Fruit fly (Drosophila melanogaster) whole organism, embryonic: ENCODE data around the gene vers.
A peak's percentile ranks its signal among the peaks of the same experiment; 100 is the strongest.

Experiments used
- Abd-B ChIP-seq: fragments of 200-800 bp; sonication (Bioruptor generic); optimal IDR thresholded peaks from 2 replicates; lab custom pipeline; 2018; ENCODE audit warnings: missing biosample characterization, mild to moderate bottlenecking, missing genetic modification characterization, moderate library complexity
- Adf1 ChIP-seq: fragments of 200-800 bp; sonication (Bioruptor generic); IDR thresholded peaks from 2 replicates; pipeline ENCODE4 v1.3.6; 2022; ENCODE audit warnings: missing biosample characterization, missing genetic modification characterization
- Aef1 ChIP-seq: fragments of 200-800 bp; sonication (Bioruptor generic); IDR thresholded peaks from 3 replicates; pipeline ENCODE4 v1.3.6; 2022; ENCODE audit warnings: missing biosample characterization, missing genetic modification characterization
- Atf6 ChIP-seq: fragments of 200-800 bp; sonication (Bioruptor generic); IDR thresholded peaks from 2 replicates; pipeline ENCODE4 v1.3.6; 2022; ENCODE audit warnings: missing biosample characterization, missing genetic modification characterization
- BEAF-32 ChIP-seq: fragments of 200-800 bp; sonication (Bioruptor generic); optimal IDR thresholded peaks from 3 replicates; lab custom pipeline; 2017; ENCODE audit warnings: missing biosample characterization, missing genetic modification characterization, mild to moderate bottlenecking, moderate library complexity, missing genetic modification reagents
- CG10321 ChIP-seq: fragments of 200-800 bp; sonication (Bioruptor generic); IDR thresholded peaks from 2 replicates; pipeline ENCODE4 v1.3.6; 2022; ENCODE audit warnings: missing biosample characterization, missing genetic modification characterization
- CG13424 ChIP-seq: fragments of 200-800 bp; sonication (Bioruptor generic); optimal IDR thresholded peaks from 2 replicates; lab custom pipeline; 2019; ENCODE audit warnings: missing biosample characterization, mild to moderate bottlenecking, missing genetic modification characterization, moderate library complexity
- CG14710 ChIP-seq: fragments of 200-800 bp; sonication (Bioruptor generic); optimal IDR thresholded peaks from 3 replicates; lab custom pipeline; 2019; ENCODE audit warnings: missing biosample characterization, mild to moderate bottlenecking, missing genetic modification characterization, moderate library complexity
- CG15514 ChIP-seq: fragments of 200-800 bp; sonication (Bioruptor generic); optimal IDR thresholded peaks from 3 replicates; lab custom pipeline; 2017; ENCODE audit warnings: missing biosample characterization, missing genetic modification characterization, mild to moderate bottlenecking, moderate library complexity, missing genetic modification reagents
- CG15601 ChIP-seq: fragments of 200-800 bp; sonication (Bioruptor generic); optimal IDR thresholded peaks from 3 replicates; lab custom pipeline; 2019; ENCODE audit warnings: missing biosample characterization, mild to moderate bottlenecking, missing genetic modification characterization, moderate library complexity
- CG17829 ChIP-seq: fragments of 200-800 bp; optimal IDR thresholded peaks from 2 replicates; lab custom pipeline; 2019; ENCODE audit warnings: missing biosample characterization, mild to moderate bottlenecking, missing genetic modification characterization, moderate library complexity
- CG17912 ChIP-seq: fragments of 200-800 bp; sonication (Bioruptor generic); optimal IDR thresholded peaks from 2 replicates; lab custom pipeline; 2018; ENCODE audit warnings: missing biosample characterization, mild to moderate bottlenecking, missing genetic modification characterization
- CG2199 ChIP-seq: fragments of 200-800 bp; sonication (Bioruptor generic); IDR thresholded peaks from 3 replicates; pipeline ENCODE4 v1.3.6; 2022; ENCODE audit warnings: missing biosample characterization, missing genetic modification characterization
- CG2678 ChIP-seq: fragments of 200-800 bp; sonication (Bioruptor generic); optimal IDR thresholded peaks from 3 replicates; lab custom pipeline; 2019; ENCODE audit warnings: missing biosample characterization, mild to moderate bottlenecking, missing genetic modification characterization, moderate library complexity
- CG30403 ChIP-seq: fragments of 200-800 bp; sonication (Bioruptor generic); optimal IDR thresholded peaks from 3 replicates; lab custom pipeline; 2016; ENCODE audit warnings: missing biosample characterization, missing genetic modification characterization
- CG43689 ChIP-seq: fragments of 200-800 bp; sonication (Bioruptor generic); IDR thresholded peaks from 2 replicates; pipeline ENCODE4 v1.3.6; 2022; ENCODE audit warnings: missing biosample characterization, missing genetic modification characterization
- CG5953 ChIP-seq: fragments of 200-800 bp; sonication (Bioruptor generic); IDR thresholded peaks from 2 replicates; pipeline ENCODE4 v1.3.6; 2022; ENCODE audit warnings: missing biosample characterization, missing genetic modification characterization
- CG6791 ChIP-seq: fragments of 200-800 bp; sonication (Bioruptor generic); IDR thresholded peaks from 3 replicates; pipeline ENCODE4 v1.3.6; 2022; ENCODE audit warnings: missing biosample characterization, missing genetic modification characterization; ENCODE audit not compliant: partially characterized antibody
- Mad ChIP-seq: fragments of 200-800 bp; sonication (Bioruptor generic); optimal IDR thresholded peaks from 2 replicates; lab custom pipeline; 2016; ENCODE audit warnings: missing biosample characterization, missing genetic modification characterization
- Med ChIP-seq: fragments of 200-800 bp; sonication (Bioruptor generic); peaks from one replicate; lab custom pipeline; 2016; ENCODE audit warnings: missing biosample characterization, missing genetic modification characterization, mild to moderate bottlenecking, inconsistent platforms, moderate library complexity
- Myb ChIP-seq: fragments of 200-800 bp; sonication (Bioruptor generic); optimal IDR thresholded peaks from 2 replicates; lab custom pipeline; 2016; ENCODE audit warnings: missing biosample characterization, missing genetic modification characterization
- Sox102F ChIP-seq: fragments of 200-800 bp; sonication (Bioruptor generic); optimal IDR thresholded peaks from 2 replicates; lab custom pipeline; 2018; ENCODE audit warnings: missing biosample characterization, mild to moderate bottlenecking, missing genetic modification characterization, moderate library complexity
- Spps ChIP-seq: fragments of 200-800 bp; sonication (Bioruptor generic); optimal IDR thresholded peaks from 2 replicates; lab custom pipeline; 2018; ENCODE audit warnings: missing biosample characterization, mild to moderate bottlenecking, missing genetic modification characterization
- Xrp1 ChIP-seq: fragments of 200-800 bp; sonication (Bioruptor generic); IDR thresholded peaks from 2 replicates; pipeline ENCODE4 v1.3.6; 2022; ENCODE audit warnings: missing biosample characterization, missing genetic modification characterization
- al ChIP-seq: fragments of 200-800 bp; sonication (Bioruptor generic); IDR thresholded peaks from 2 replicates; pipeline ENCODE4 v1.3.6; 2022; ENCODE audit warnings: missing biosample characterization, missing genetic modification characterization
- amos ChIP-seq: fragments of 200-800 bp; sonication (Bioruptor generic); IDR thresholded peaks from 2 replicates; pipeline ENCODE4 v1.3.6; 2022; ENCODE audit warnings: missing biosample characterization, missing genetic modification characterization; ENCODE audit not compliant: partially characterized antibody
- ap ChIP-seq: fragments of 200-800 bp; sonication (Bioruptor generic); IDR thresholded peaks from 2 replicates; pipeline ENCODE4 v1.3.6; 2022; ENCODE audit warnings: missing biosample characterization, missing genetic modification characterization
- ase ChIP-seq: fragments of 200-800 bp; sonication (Bioruptor generic); IDR thresholded peaks from 3 replicates; pipeline ENCODE4 v1.3.6; 2022; ENCODE audit warnings: missing biosample characterization, missing genetic modification characterization
- ato ChIP-seq: fragments of 200-800 bp; sonication (Bioruptor generic); IDR thresholded peaks from 2 replicates; pipeline ENCODE4 v1.3.6; 2022; ENCODE audit warnings: missing biosample characterization, missing genetic modification characterization; ENCODE audit not compliant: partially characterized antibody
- br ChIP-seq: fragments of >200 bp; optimal IDR thresholded peaks from 2 replicates; lab custom pipeline; 2017
- btn ChIP-seq: fragments of 200-800 bp; sonication (Bioruptor generic); optimal IDR thresholded peaks from 2 replicates; lab custom pipeline; 2016; ENCODE audit warnings: missing biosample characterization, missing genetic modification characterization
- chinmo ChIP-seq: fragments of 200-800 bp; sonication (Bioruptor generic); IDR thresholded peaks from 4 replicates; pipeline ENCODE4 v1.3.6; 2022; ENCODE audit warnings: missing biosample characterization, missing genetic modification characterization; ENCODE audit not compliant: partially characterized antibody
- corto ChIP-seq: fragments of 200-800 bp; sonication (Bioruptor generic); optimal IDR thresholded peaks from 2 replicates; lab custom pipeline; 2016; ENCODE audit warnings: missing biosample characterization, mild to moderate bottlenecking, missing genetic modification characterization, moderate library complexity
- croc ChIP-seq: fragments of 200-800 bp; sonication (Bioruptor generic); conservative IDR thresholded peaks from 3 replicates; pipeline ENCODE4 v1.3.6; 2022; ENCODE audit warnings: missing biosample characterization, missing genetic modification characterization
- crp ChIP-seq, 2 experiments: fragments of 200-800 bp; sonication (Bioruptor generic); optimal IDR thresholded peaks; 2 replicates in 1 of 2; 3 replicates in 1 of 2; lab custom pipeline; 2017; ENCODE audit warnings: missing biosample characterization in 2 of 2, missing genetic modification characterization in 2 of 2, mild to moderate bottlenecking in 1 of 2, moderate library complexity in 1 of 2
- dimm ChIP-seq: fragments of 200-800 bp; sonication (Bioruptor generic); IDR thresholded peaks from 2 replicates; pipeline ENCODE4 v1.3.6; 2022; ENCODE audit warnings: missing biosample characterization, missing genetic modification characterization
- dpn ChIP-seq, 2 experiments: fragments of 200-800 bp; sonication (Bioruptor generic); optimal IDR thresholded peaks; 3 replicates each; lab custom pipeline; 2016; ENCODE audit warnings: missing biosample characterization in 2 of 2, missing genetic modification characterization in 2 of 2
- dysf ChIP-seq: fragments of 200-800 bp; sonication (Bioruptor generic); IDR thresholded peaks from 3 replicates; pipeline ENCODE4 v1.3.6; 2022; ENCODE audit warnings: missing biosample characterization, missing genetic modification characterization
- esg ChIP-seq: fragments of 200-800 bp; sonication (Bioruptor generic); conservative IDR thresholded peaks from 2 replicates; pipeline ENCODE4 v1.3.6; 2022; ENCODE audit warnings: missing biosample characterization, missing genetic modification characterization
- gsb ChIP-seq: fragments of 200-800 bp; sonication (Bioruptor generic); IDR thresholded peaks from 2 replicates; pipeline ENCODE4 v1.3.6; 2022; ENCODE audit warnings: missing biosample characterization, missing genetic modification characterization
- kay ChIP-seq: fragments of 200-800 bp; sonication (Bioruptor generic); optimal IDR thresholded peaks from 2 replicates; lab custom pipeline; 2016; ENCODE audit warnings: missing biosample characterization, missing genetic modification characterization
- odd ChIP-seq: fragments of 200-800 bp; sonication (Bioruptor generic); optimal IDR thresholded peaks from 2 replicates; lab custom pipeline; 2017; ENCODE audit warnings: missing biosample characterization, mild to moderate bottlenecking, missing genetic modification characterization
- pan ChIP-seq, 4 experiments: fragments of >200 bp in 3 of 4; fragments of 200-800 bp in 1 of 4; sonication (Bioruptor generic) in 1 of 4; optimal IDR thresholded peaks in 3 of 4; IDR thresholded peaks in 1 of 4; 2 replicates each; pipeline versions ENCODE4 v1.3.6 to Lab custom; 2017 to 2022; ENCODE audit warnings: missing biosample characterization in 2 of 4, missing genetic modification characterization in 2 of 4, mixed read lengths in 1 of 4
- prd ChIP-seq, 3 experiments: fragments of >200 bp in 2 of 3; fragments of 200-800 bp in 1 of 3; sonication (Bioruptor generic) in 1 of 3; optimal IDR thresholded peaks in 2 of 3; IDR thresholded peaks in 1 of 3; 2 replicates in 2 of 3; 3 replicates in 1 of 3; pipeline versions ENCODE4 v1.3.6 to Lab custom; 2017 to 2022; ENCODE audit warnings: missing biosample characterization in 1 of 3, missing genetic modification characterization in 1 of 3
- tin ChIP-seq: fragments of 200-800 bp; sonication (Bioruptor generic); optimal IDR thresholded peaks from 3 replicates; lab custom pipeline; 2016; ENCODE audit warnings: missing biosample characterization, missing genetic modification characterization
- tio ChIP-seq: fragments of 200-800 bp; sonication (Bioruptor generic); optimal IDR thresholded peaks from 2 replicates; lab custom pipeline; 2017; ENCODE audit warnings: missing biosample characterization, missing genetic modification characterization, inconsistent platforms
- ttk ChIP-seq: fragments of 200-800 bp; sonication (Bioruptor generic); IDR thresholded peaks from 2 replicates; pipeline ENCODE4 v2.1.2; 2022; ENCODE audit warnings: missing biosample characterization, missing genetic modification characterization
- vnd ChIP-seq: fragments of 200-800 bp; sonication (Bioruptor generic); IDR thresholded peaks from 3 replicates; pipeline ENCODE4 v1.3.6; 2022; ENCODE audit warnings: missing biosample characterization, missing genetic modification characterization; ENCODE audit not compliant: partially characterized antibody
- zen ChIP-seq: fragments of 200-800 bp; sonication (Bioruptor generic); optimal IDR thresholded peaks from 3 replicates; lab custom pipeline; 2018; ENCODE audit warnings: missing biosample characterization, mild to moderate bottlenecking, missing genetic modification characterization, moderate library complexity

vers gene

DNA sequence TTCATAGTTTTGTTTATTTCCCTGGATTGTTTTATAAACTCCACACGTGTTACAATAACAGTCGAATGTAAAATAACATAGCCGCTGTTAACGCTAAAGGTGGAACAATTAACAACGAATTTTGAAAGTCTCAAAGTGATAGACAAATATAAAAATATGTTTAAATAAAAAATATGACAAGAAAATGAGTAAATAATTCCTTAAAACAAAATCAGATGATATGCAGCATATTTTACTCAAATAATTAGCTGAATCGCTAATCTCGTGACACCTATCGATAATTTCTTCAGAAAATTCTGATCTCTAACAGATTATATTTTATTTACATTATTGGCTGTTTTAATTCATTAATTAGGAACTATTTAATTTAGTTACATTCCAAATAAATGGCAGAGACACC is 20.7 kb downstream of the vers start, which contains the start of the genes CG5645 and Atg12 (continued):
- peak; percentile 80 for TF ChIP-seq BEAF-32 (GFP tag; lab: Kevin White, UChicago)
- TF ChIP-seq odd (GFP tag; lab: Kevin White, UChicago) = no peak
- TF ChIP-seq tio (GFP tag; lab: Kevin White, UChicago) = peak; percentile 8
- TF ChIP-seq CG15514 (GFP tag; lab: Kevin White, UChicago) = peak; percentile 73
- 0 out of 2 replicates have a peak, but pooled peaks have one; percentile 10 for TF ChIP-seq ttk (GFP tag; lab: Robert Waterston, UW)
- TF ChIP-seq Adf1 (GFP tag; lab: Robert Waterston, UW) = no peak
- no peak for TF ChIP-seq croc (GFP tag; lab: Robert Waterston, UW)
- TF ChIP-seq gsb (GFP tag; lab: Robert Waterston, UW) = no peak
- TF ChIP-seq Abd-B (GFP tag; lab: Kevin White, UChicago) = peak; percentile 70
- peak in 1 of 2 experiments; percentile 2 for TF ChIP-seq crp (GFP tag; optimal IDR thresholded peaks at IDR 0.05; lab: Kevin White, UChicago)
- TF ChIP-seq pan (optimal IDR thresholded peaks at IDR 0.05; lab: Kevin White, UChicago) = no peak
- peak in 1 of 2 experiments; percentile 69 for TF ChIP-seq pan (GFP tag; optimal IDR thresholded peaks at IDR 0.05 in 1 of 2, IDR thresholded peaks at IDR 0.05 in 1 of 2)
- no peak for TF ChIP-seq CG17912 (GFP tag; lab: Kevin White, UChicago)
- peak; percentile 69 for TF ChIP-seq Xrp1 (GFP tag; lab: Robert Waterston, UW)
- TF ChIP-seq al (GFP tag; lab: Robert Waterston, UW) = peak; percentile 63
- TF ChIP-seq corto (GFP tag; lab: Kevin White, UChicago) = peak; percentile 54
- TF ChIP-seq Myb (GFP tag; lab: Kevin White, UChicago) = peak; percentile 9
- TF ChIP-seq amos = peak; percentile 78
- TF ChIP-seq CG30403 (GFP tag; lab: Kevin White, UChicago) = peak; percentile 77
- TF ChIP-seq dpn (GFP tag; optimal IDR thresholded peaks at IDR 0.05; lab: Kevin White, UChicago) = peak; percentile 3 to 65
- peak; percentile 16 for TF ChIP-seq CG15601
- TF ChIP-seq dimm (GFP tag; lab: Robert Waterston, UW) = no peak
- TF ChIP-seq CG2678 (tag; lab: Kevin White, UChicago) = peak; percentile 46
- 0 out of 2 replicates have a peak, but pooled peaks have one; percentile 19 for TF ChIP-seq esg (GFP tag; lab: Robert Waterston, UW)
- TF ChIP-seq CG43689 (GFP tag; lab: Robert Waterston, UW) = no peak
- TF ChIP-seq Aef1 (GFP tag; lab: Robert Waterston, UW) = no peak
- TF ChIP-seq Sox102F = peak; percentile 63
- TF ChIP-seq vnd (GFP tag; lab: Robert Waterston, UW) = peak; percentile 74
- TF ChIP-seq zen (tag; lab: Kevin White, UChicago) = peak; percentile 26
- peak; percentile 86 for TF ChIP-seq CG14710 (tag; lab: Kevin White, UChicago)
- peak; percentile 65 for TF ChIP-seq kay (GFP tag; lab: Kevin White, UChicago)
- no peak for TF ChIP-seq CG2199 (GFP tag; lab: Robert Waterston, UW)
- no peak for TF ChIP-seq Med (GFP tag; lab: Kevin White, UChicago)
- peak; percentile 40; the same call in 1 of the 3 replicates for TF ChIP-seq CG6791 (GFP tag; lab: Robert Waterston, UW)
- TF ChIP-seq ase (GFP tag; lab: Robert Waterston, UW) = peak; percentile 47; the same call in 2 of the 3 replicates
- peak; percentile 85 for TF ChIP-seq CG17829
- TF ChIP-seq dysf (GFP tag; lab: Robert Waterston, UW) = peak; percentile 34; the same call in 1 of the 3 replicates
- TF ChIP-seq br (lab: Kevin White, UChicago) = no peak
- no peak for TF ChIP-seq Mad (GFP tag; lab: Kevin White, UChicago)
- TF ChIP-seq prd (optimal IDR thresholded peaks at IDR 0.05; lab: Kevin White, UChicago) = no peak
- peak; percentile 69; the same call in 2 of the 3 replicates for TF ChIP-seq prd (GFP tag; IDR thresholded peaks at IDR 0.05; lab: Robert Waterston, UW)
- no peak for TF ChIP-seq btn
- peak; percentile 17; the same call in 1 of the 2 replicates for TF ChIP-seq ato (GFP tag; lab: Robert Waterston, UW)
- no peak for TF ChIP-seq chinmo (GFP tag; lab: Robert Waterston, UW)
- no peak for TF ChIP-seq CG5953 (GFP tag; lab: Robert Waterston, UW)
- no peak for TF ChIP-seq ap (GFP tag; lab: Robert Waterston, UW)
- peak; percentile 61; the same call in 1 of the 2 replicates for TF ChIP-seq Atf6 (GFP tag; lab: Robert Waterston, UW)
- TF ChIP-seq CG10321 = no peak
- peak; percentile 79 for TF ChIP-seq tin
- TF ChIP-seq CG13424 (tag; lab: Kevin White, UChicago) = peak; percentile 74
- TF ChIP-seq Spps (tag; lab: Kevin White, UChicago) = no peak
